Worm (Caenorhabditis elegans): ENCODE measurements around the gene smi-1.

- TF ChIP-seq ceh-13 (GFP tag; optimal IDR thresholded peaks at IDR 0.05) (no peak), F13C5.2 (tag; optimal IDR thresholded peaks at IDR 0.05) (no peak), ama-1 (optimal IDR thresholded peaks at IDR 0.05) (no peak), ets-7 (tag; optimal IDR thresholded peaks at IDR 0.05) (no peak), hnd-1 (tag; optimal IDR thresholded peaks at IDR 0.05) (no peak)
Measured at ce11 chrIII:1925786-1926185, 47.6 kb downstream of the smi-1 start.
